Fruit fly (Drosophila melanogaster): ENCODE data around the gene CG10333.

DNA sequence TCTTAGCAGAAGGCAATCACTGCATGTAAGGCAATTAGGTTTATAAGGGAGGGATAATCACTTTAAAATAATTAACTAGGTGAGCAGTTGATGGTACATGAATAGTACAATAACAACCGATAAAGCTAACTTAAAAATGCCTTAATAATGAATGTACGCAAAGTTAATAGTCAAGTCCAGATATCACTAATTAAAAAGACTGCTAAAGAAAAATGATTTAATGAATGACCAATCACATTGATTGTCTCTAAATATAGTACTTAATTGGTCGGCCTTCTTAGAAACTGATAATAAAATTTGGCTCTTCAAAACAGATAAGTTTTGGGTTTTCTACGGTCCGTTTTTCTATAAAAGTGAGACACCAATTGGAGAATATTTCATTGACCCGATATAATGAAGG, 1.1 kb upstream of the CG10333 start, which contains the start of gene CG31789:
- TF ChIP-seq CG10348 (GFP tag; IDR thresholded peaks at IDR 0.05) = no peak
- no peak for TF ChIP-seq CG34367 (tag; optimal IDR thresholded peaks at IDR 0.05)
- TF ChIP-seq CG17806 (tag; optimal IDR thresholded peaks at IDR 0.05) = no peak
- TF ChIP-seq CG8159 (tag; optimal IDR thresholded peaks at IDR 0.05) = no peak
- TF ChIP-seq Pif1A (GFP tag; optimal IDR thresholded peaks at IDR 0.05) = no peak
- TF ChIP-seq CG13204 (GFP tag; optimal IDR thresholded peaks at IDR 0.05) = no peak

Data from whole organism, pupa.